Worm (Caenorhabditis elegans) whole organism, L1 larva: Measurements from ENCODE around the gene nas-4.

Experiments
- C04F5.9 ChIP-seq: sonication (generic microtip); optimal IDR thresholded peaks from 2 replicates; lab custom pipeline; 2016; ENCODE audit warnings: missing genetic modification characterization, missing compliant biosample characterization
- C16A3.4 ChIP-seq: fragments of 150-350 bp; optimal IDR thresholded peaks from 2 replicates; lab custom pipeline; 2014; ENCODE audit warnings: missing biosample characterization, missing genetic modification characterization
- F16B12.6 ChIP-seq: fragments of 150-350 bp; optimal IDR thresholded peaks from 2 replicates; lab custom pipeline; 2014; ENCODE audit warnings: missing biosample characterization, missing genetic modification characterization
- Y116A8C.19 ChIP-seq: sonication (generic microtip); optimal IDR thresholded peaks from 2 replicates; lab custom pipeline; 2016; ENCODE audit warnings: missing compliant biosample characterization, missing genetic modification characterization, borderline replicate concordance
- aha-1 ChIP-seq: fragments of 150-350 bp; optimal IDR thresholded peaks from 2 replicates; lab custom pipeline; 2014; ENCODE audit warnings: missing biosample characterization, missing genetic modification characterization
- aly-2 ChIP-seq: fragments of 150-350 bp; optimal IDR thresholded peaks from 2 replicates; lab custom pipeline; 2014; ENCODE audit warnings: missing biosample characterization, missing genetic modification characterization
- ceh-63 ChIP-seq: fragments of 200-800 bp; sonication (Bioruptor generic); optimal IDR thresholded peaks from 2 replicates; lab custom pipeline; 2018; ENCODE audit warnings: mild to moderate bottlenecking, missing genetic modification characterization, missing compliant biosample characterization
- ceh-8 ChIP-seq: fragments of 200-800 bp; sonication (Bioruptor generic); optimal IDR thresholded peaks from 2 replicates; lab custom pipeline; 2018; ENCODE audit warnings: mild to moderate bottlenecking, missing genetic modification characterization, moderate library complexity, missing compliant biosample characterization
- ceh-82 ChIP-seq, 3 experiments: fragments of 150-350 bp in 1 of 3; sonication (generic microtip) in 2 of 3; optimal IDR thresholded peaks; 2 replicates each; lab custom pipeline; 2014 to 2017; ENCODE audit warnings: missing biosample characterization in 3 of 3, missing genetic modification characterization in 3 of 3
- dpl-1 ChIP-seq, 3 experiments: fragments of 150-350 bp in 2 of 3; sonication (generic microtip) in 1 of 3; optimal IDR thresholded peaks; 2 replicates each; lab custom pipeline; 2014 to 2017; ENCODE audit warnings: missing biosample characterization in 3 of 3, missing genetic modification characterization in 3 of 3, missing genetic modification reagents in 3 of 3
- dsc-1 ChIP-seq: sonication (generic microtip); optimal IDR thresholded peaks from 2 replicates; lab custom pipeline; 2016; ENCODE audit warnings: mild to moderate bottlenecking, missing genetic modification characterization, missing compliant biosample characterization
- efl-1 ChIP-seq, 4 experiments: fragments of 150-350 bp; optimal IDR thresholded peaks in 3 of 4; peaks in 1 of 4; 1 replicate in 1 of 4; 2 replicates in 3 of 4; lab custom pipeline; 2014; ENCODE audit warnings: missing biosample characterization in 2 of 4, missing genetic modification characterization in 2 of 4, missing genetic modification reagents in 2 of 4
- elt-2 ChIP-seq: sonication (generic microtip); optimal IDR thresholded peaks from 2 replicates; lab custom pipeline; 2016; ENCODE audit warnings: missing genetic modification characterization, mild to moderate bottlenecking, inconsistent platforms, missing compliant biosample characterization, missing genetic modification reagents
- elt-3 ChIP-seq, 6 experiments: fragments of 150-350 bp in 1 of 6; sonication (generic microtip); optimal IDR thresholded peaks; 2 replicates each; lab custom pipeline; 2017 to 2018; ENCODE audit warnings: missing biosample characterization in 6 of 6, missing genetic modification characterization in 6 of 6, inconsistent platforms in 1 of 6
- ets-5 ChIP-seq: fragments of 200-800 bp; sonication (Bioruptor generic); IDR thresholded peaks from 2 replicates; pipeline ENCODE4 v1.3.6; 2022; ENCODE audit warnings: missing genetic modification characterization, missing compliant biosample characterization
- fkh-4 ChIP-seq: sonication (generic microtip); optimal IDR thresholded peaks from 2 replicates; lab custom pipeline; 2016; ENCODE audit warnings: missing compliant biosample characterization, missing genetic modification characterization, borderline replicate concordance
- fkh-8 ChIP-seq: sonication (generic microtip); optimal IDR thresholded peaks from 2 replicates; lab custom pipeline; 2016; ENCODE audit warnings: mild to moderate bottlenecking, missing genetic modification characterization, missing compliant biosample characterization
- hlh-17 ChIP-seq: fragments of 200-800 bp; sonication (Bioruptor generic); optimal IDR thresholded peaks from 2 replicates; lab custom pipeline; 2018; ENCODE audit warnings: missing genetic modification characterization, mild to moderate bottlenecking, missing compliant biosample characterization, moderate library complexity, borderline replicate concordance
- hlh-4 ChIP-seq: sonication (generic microtip); optimal IDR thresholded peaks from 2 replicates; lab custom pipeline; 2016; ENCODE audit warnings: mild to moderate bottlenecking, missing genetic modification characterization, missing compliant biosample characterization
- lin-14 ChIP-seq: fragments of 200-800 bp; sonication (Bioruptor generic); optimal IDR thresholded peaks from 2 replicates; lab custom pipeline; 2018; ENCODE audit warnings: mild to moderate bottlenecking, missing genetic modification characterization, moderate library complexity, missing compliant biosample characterization
- lin-39 ChIP-seq: fragments of 150-350 bp; optimal IDR thresholded peaks from 2 replicates; lab custom pipeline; 2014; ENCODE audit warnings: missing biosample characterization, missing genetic modification reagents, missing genetic modification characterization
- lir-3 ChIP-seq: sonication (generic microtip); optimal IDR thresholded peaks from 2 replicates; lab custom pipeline; 2016; ENCODE audit warnings: mild to moderate bottlenecking, missing genetic modification characterization, moderate library complexity, missing compliant biosample characterization; ENCODE audit not compliant: poor library complexity
- lsy-2 ChIP-seq, 2 experiments: fragments of 150-350 bp; optimal IDR thresholded peaks; 2 replicates each; lab custom pipeline; 2014; ENCODE audit warnings: missing biosample characterization in 2 of 2, missing genetic modification characterization in 2 of 2
- mdl-1 ChIP-seq, 2 experiments: fragments of 150-350 bp; optimal IDR thresholded peaks; 2 replicates each; lab custom pipeline; 2014 to 2017; ENCODE audit warnings: missing biosample characterization in 2 of 2, missing genetic modification characterization in 2 of 2, inconsistent platforms in 1 of 2
- mep-1 ChIP-seq: fragments of 150-350 bp; optimal IDR thresholded peaks from 2 replicates; lab custom pipeline; 2014; ENCODE audit warnings: missing biosample characterization, missing genetic modification characterization
- nhr-12 ChIP-seq: sonication (generic microtip); optimal IDR thresholded peaks from 2 replicates; lab custom pipeline; 2017; ENCODE audit warnings: missing biosample characterization, missing genetic modification characterization
- nhr-19 ChIP-seq: fragments of 200-800 bp; sonication (Bioruptor generic); conservative IDR thresholded peaks from 2 replicates; pipeline ENCODE4 v1.3.6; 2022; ENCODE audit warnings: missing genetic modification characterization, missing compliant biosample characterization
- nhr-237 ChIP-seq: fragments of 150-350 bp; optimal IDR thresholded peaks from 2 replicates; lab custom pipeline; 2014; ENCODE audit warnings: missing biosample characterization, missing genetic modification characterization
- nhr-47 ChIP-seq: sonication (generic microtip); optimal IDR thresholded peaks from 2 replicates; lab custom pipeline; 2016; ENCODE audit warnings: mild to moderate bottlenecking, missing genetic modification characterization, moderate library complexity, missing compliant biosample characterization
- nhr-77 ChIP-seq: fragments of 150-350 bp; optimal IDR thresholded peaks from 2 replicates; lab custom pipeline; 2014; ENCODE audit warnings: missing biosample characterization, missing genetic modification characterization
- nhr-84 ChIP-seq: sonication (generic microtip); optimal IDR thresholded peaks from 2 replicates; lab custom pipeline; 2017; ENCODE audit warnings: missing biosample characterization, missing genetic modification characterization
- nhr-85 ChIP-seq: sonication (generic microtip); peaks from one replicate; lab custom pipeline; 2016; ENCODE audit warnings: missing genetic modification characterization, inconsistent platforms, missing compliant biosample characterization
- nhr-90 ChIP-seq: sonication (generic microtip); optimal IDR thresholded peaks from 2 replicates; lab custom pipeline; 2016; ENCODE audit warnings: mild to moderate bottlenecking, missing genetic modification characterization, missing compliant biosample characterization; ENCODE audit not compliant: poor library complexity
- pag-3 ChIP-seq: sonication (generic microtip); optimal IDR thresholded peaks from 2 replicates; lab custom pipeline; 2017; ENCODE audit warnings: missing genetic modification characterization, mild to moderate bottlenecking, missing compliant biosample characterization, antibody characterized with exemption, borderline replicate concordance; ENCODE audit not compliant: insufficient read depth
- pax-3 ChIP-seq: fragments of 200-800 bp; sonication (Bioruptor generic); optimal IDR thresholded peaks from 2 replicates; lab custom pipeline; 2018; ENCODE audit warnings: mild to moderate bottlenecking, missing genetic modification characterization, moderate library complexity, missing compliant biosample characterization
- pqm-1 ChIP-seq: sonication (generic microtip); optimal IDR thresholded peaks from 3 replicates; lab custom pipeline; 2017; ENCODE audit warnings: missing biosample characterization, missing genetic modification characterization
- rnt-1 ChIP-seq: sonication (generic microtip); optimal IDR thresholded peaks from 2 replicates; lab custom pipeline; 2016; ENCODE audit warnings: mild to moderate bottlenecking, missing genetic modification characterization, moderate library complexity, missing compliant biosample characterization
- skn-1 ChIP-seq: fragments of 150-350 bp; optimal IDR thresholded peaks from 2 replicates; lab custom pipeline; 2014; ENCODE audit warnings: missing biosample characterization, missing genetic modification characterization
- snu-23 ChIP-seq: sonication (generic microtip); optimal IDR thresholded peaks from 2 replicates; lab custom pipeline; 2016; ENCODE audit warnings: missing genetic modification characterization, missing compliant biosample characterization
- sup-37 ChIP-seq: fragments of 200-800 bp; sonication (Bioruptor generic); optimal IDR thresholded peaks from 2 replicates; lab custom pipeline; 2018; ENCODE audit warnings: mild to moderate bottlenecking, missing genetic modification characterization, missing compliant biosample characterization
- tbx-2 ChIP-seq: sonication (generic microtip); optimal IDR thresholded peaks from 2 replicates; lab custom pipeline; 2016; ENCODE audit warnings: missing genetic modification characterization, missing compliant biosample characterization
- unc-30 ChIP-seq: sonication (generic microtip); optimal IDR thresholded peaks from 2 replicates; lab custom pipeline; 2017; ENCODE audit warnings: missing biosample characterization, missing genetic modification characterization
- unc-86 ChIP-seq: sonication (generic microtip); optimal IDR thresholded peaks from 2 replicates; lab custom pipeline; 2016; ENCODE audit warnings: missing genetic modification characterization, missing compliant biosample characterization
- unc-98 ChIP-seq: fragments of 200-800 bp; sonication (Bioruptor generic); IDR thresholded peaks from 2 replicates; pipeline ENCODE4 v1.3.6; 2022; ENCODE audit warnings: missing genetic modification characterization, missing compliant biosample characterization
- xbp-1 ChIP-seq: sonication (generic microtip); optimal IDR thresholded peaks from 2 replicates; lab custom pipeline; 2016; ENCODE audit warnings: missing genetic modification characterization, missing compliant biosample characterization

nas-4 gene

DNA sequence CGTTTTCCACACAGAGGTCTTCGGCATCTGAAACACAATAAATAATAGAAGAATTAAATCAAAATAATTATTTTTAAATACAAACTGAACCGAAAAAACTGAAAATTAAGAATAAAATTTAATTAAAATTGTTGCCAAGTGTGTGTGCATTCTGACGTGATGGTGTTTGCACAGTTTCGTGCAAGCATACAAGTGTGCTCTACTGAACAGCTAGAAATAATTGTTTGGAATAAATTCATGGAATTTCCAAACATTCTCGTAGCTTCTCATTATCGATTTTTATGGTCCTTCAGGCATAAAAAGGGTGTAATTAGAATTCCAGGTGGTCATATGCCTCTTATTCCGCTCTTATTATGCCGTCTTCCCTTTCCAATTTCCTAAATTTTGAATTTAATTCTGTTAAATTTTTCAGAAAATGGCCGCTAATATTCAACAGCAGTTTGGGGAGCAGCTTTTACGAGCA, 16.3 kb upstream of the nas-4 start, which contains the start of the genes mrps-17 and txdc-9 (continued):
- TF ChIP-seq Y116A8C.19 (tag; lab: Kevin White, UChicago) = no peak
- peak; percentile 75 for TF ChIP-seq nhr-19 (GFP tag; lab: Robert Waterston, UW)
- no peak for TF ChIP-seq nhr-12 (tag; lab: Kevin White, UChicago)
- no peak for TF ChIP-seq aha-1 (tag; lab: Kevin White, UChicago)
- no peak for TF ChIP-seq ceh-63 (GFP tag; lab: Kevin White, UChicago)
- TF ChIP-seq dpl-1 (GFP tag; optimal IDR thresholded peaks at IDR 0.05; lab: Kevin White, UChicago) = peak; percentile 70 to 84 (median 78)
- TF ChIP-seq efl-1 (optimal IDR thresholded peaks at IDR 0.05; lab: Kevin White, UChicago) = peak; percentile 80 to 81
- peak; percentile 80 to 96 for TF ChIP-seq efl-1 (GFP tag; optimal IDR thresholded peaks at IDR 0.05 in 1 of 2; lab: Kevin White, UChicago)
- TF ChIP-seq mdl-1 (tag; optimal IDR thresholded peaks at IDR 0.05; lab: Kevin White, UChicago) = no peak
- peak; percentile 2 for TF ChIP-seq elt-2 (tag; lab: Kevin White, UChicago)
- peak; percentile 78 for TF ChIP-seq unc-86 (tag; lab: Kevin White, UChicago)
- TF ChIP-seq fkh-8 (tag; lab: Kevin White, UChicago) = peak; percentile 44
- peak; percentile 97 for TF ChIP-seq mep-1
- peak; percentile 52 for TF ChIP-seq nhr-85 (tag; lab: Kevin White, UChicago)
- peak; percentile 78 for TF ChIP-seq nhr-47 (tag; lab: Kevin White, UChicago)
- no peak for TF ChIP-seq fkh-4 (tag; lab: Kevin White, UChicago)
- TF ChIP-seq nhr-84 (tag; lab: Kevin White, UChicago) = no peak
- peak; percentile 73 for TF ChIP-seq skn-1 (tag; lab: Kevin White, UChicago)
- TF ChIP-seq nhr-237 (tag; lab: Kevin White, UChicago) = peak; percentile 20
- peak; percentile 87 to 93 for TF ChIP-seq lsy-2 (tag; optimal IDR thresholded peaks at IDR 0.05; lab: Kevin White, UChicago)
- TF ChIP-seq F16B12.6 (tag; lab: Kevin White, UChicago) = peak; percentile 98
- TF ChIP-seq pqm-1 (tag; lab: Kevin White, UChicago) = no peak
- no peak for TF ChIP-seq dsc-1 (tag; lab: Kevin White, UChicago)
- peak; percentile 40 for TF ChIP-seq C04F5.9
- TF ChIP-seq tbx-2 = peak; percentile 70
- no peak for TF ChIP-seq sup-37 (GFP tag; lab: Kevin White, UChicago)
- peak; percentile 84 for TF ChIP-seq lin-14 (GFP tag; lab: Kevin White, UChicago)
- TF ChIP-seq hlh-17 (GFP tag; lab: Kevin White, UChicago) = no peak
- TF ChIP-seq nhr-90 (tag; lab: Kevin White, UChicago) = peak; percentile 61
- peak; percentile 82 for TF ChIP-seq snu-23 (GFP tag; lab: Kevin White, UChicago)
- no peak for TF ChIP-seq hlh-4 (tag; lab: Kevin White, UChicago)
- TF ChIP-seq ceh-8 = peak; percentile 57
- TF ChIP-seq lin-39 (tag; lab: Kevin White, UChicago) = no peak
- TF ChIP-seq unc-98 (GFP tag; lab: Robert Waterston, UW) = no peak
- TF ChIP-seq rnt-1 (tag; lab: Kevin White, UChicago) = peak; percentile 78
- peak; percentile 45 to 85 (median 60) for TF ChIP-seq ceh-82 (tag; optimal IDR thresholded peaks at IDR 0.05; lab: Kevin White, UChicago)
- TF ChIP-seq elt-3 (tag; optimal IDR thresholded peaks at IDR 0.05; lab: Kevin White, UChicago) = peak in 2 of 6 experiments; percentile 45 to 76
- TF ChIP-seq ets-5 = no peak
- TF ChIP-seq aly-2 = peak; percentile 71
- TF ChIP-seq lir-3 (tag; lab: Kevin White, UChicago) = peak; percentile 61
- peak; percentile 93 for TF ChIP-seq C16A3.4 (tag; lab: Kevin White, UChicago)

DNA sequence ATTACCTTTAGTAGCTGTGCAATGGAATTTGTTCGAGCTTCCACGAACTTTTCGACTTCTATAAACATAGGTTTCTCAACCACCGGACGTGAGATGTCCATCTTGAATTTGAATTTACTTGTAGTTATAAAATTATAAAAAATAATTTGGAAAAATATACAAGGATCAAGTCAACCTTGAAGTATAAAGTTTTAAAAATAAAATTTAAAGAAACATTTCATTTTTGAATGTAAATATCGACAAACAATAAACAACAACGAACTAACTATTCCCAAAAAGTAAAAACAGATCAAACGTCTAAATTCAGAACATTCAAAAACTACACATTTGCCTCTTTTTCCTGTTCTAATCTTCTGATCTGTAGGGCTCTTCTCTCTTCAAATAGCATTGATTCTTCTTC, 15.4 kb upstream of the nas-4 start, which contains the start of gene popl-1:
Gene popl-1 (minus strand): TSS at position 101 of the 400 bp plus-strand sequence.
- TF ChIP-seq xbp-1 (tag; lab: Kevin White, UChicago) = no peak
- TF ChIP-seq pax-3 (tag; lab: Kevin White, UChicago) = no peak
- no peak for TF ChIP-seq skn-1 (tag; lab: Kevin White, UChicago)
- no peak for TF ChIP-seq unc-30
- TF ChIP-seq nhr-77 (tag; lab: Kevin White, UChicago) = no peak
- no peak for TF ChIP-seq pag-3
- no peak for TF ChIP-seq nhr-19 (GFP tag; lab: Robert Waterston, UW)
- TF ChIP-seq ceh-63 (GFP tag; lab: Kevin White, UChicago) = no peak
- no peak for TF ChIP-seq hlh-17 (GFP tag; lab: Kevin White, UChicago)
- TF ChIP-seq lin-14 (GFP tag; lab: Kevin White, UChicago) = no peak
- no peak for TF ChIP-seq unc-98 (GFP tag; lab: Robert Waterston, UW)
- no peak for TF ChIP-seq mep-1
